6 fruit fly cellular contexts compared by ENCODE assay signal in the genomic region with DNA sequence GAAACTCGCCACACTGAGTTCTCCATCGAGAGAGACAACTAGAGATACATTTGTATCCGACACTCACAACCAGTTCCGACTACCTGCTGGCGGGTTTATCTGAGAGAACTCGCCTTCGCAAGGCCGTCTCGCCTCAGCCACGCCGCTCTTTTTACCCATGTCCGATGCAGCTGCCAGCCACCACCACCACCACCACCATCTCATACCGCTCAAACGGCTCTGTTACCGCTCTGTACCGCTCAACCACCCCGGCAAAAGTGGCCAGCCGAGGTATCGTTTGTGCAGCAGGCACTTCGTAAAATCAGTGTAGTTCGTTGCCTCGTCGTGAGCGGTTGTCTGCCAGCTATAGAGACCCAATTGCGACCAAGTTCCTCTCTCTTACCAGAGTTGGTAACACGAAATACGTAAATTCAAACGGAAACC.
TF ChIP-seq lines count a peak whose summit lies in the region.

A gene (plus strand): TSS at position 302 of the 423 bp plus-strand sequence.

- peak; percentile 68 for TF ChIP-seq CTCF in whole organism, embryonic (GFP tag; optimal IDR thresholded peaks at IDR 0.05; lab: Kevin White, UChicago)

TF ChIP-seq in whole organism, 6 proteins besides CTCF, POLR2A, EP300 and RAD21:
- TF ChIP-seq Dll (optimal IDR thresholded peaks at IDR 0.05; lab: Kevin White, UChicago) = peak; percentile 13
- no peak for TF ChIP-seq psq (optimal IDR thresholded peaks at IDR 0.05; lab: Kevin White, UChicago)

TF ChIP-seq in whole organism, adult, 20 proteins besides CTCF, POLR2A, EP300 and RAD21 (continues in another document):
- peak; percentile 82 for TF ChIP-seq CG12768 (GFP tag; optimal IDR thresholded peaks at IDR 0.05; lab: Kevin White, UChicago)
- no peak for TF ChIP-seq cnc (optimal IDR thresholded peaks at IDR 0.05; lab: Kevin White, UChicago)
- TF ChIP-seq CG1620 (GFP tag; optimal IDR thresholded peaks at IDR 0.05; lab: Kevin White, UChicago) = no peak
- TF ChIP-seq CG7045 (GFP tag; optimal IDR thresholded peaks at IDR 0.05; lab: Kevin White, UChicago) = no peak
- no peak for TF ChIP-seq ovo (GFP tag; optimal IDR thresholded peaks at IDR 0.05; lab: Kevin White, UChicago)
- no peak for TF ChIP-seq Crg-1 (GFP tag; optimal IDR thresholded peaks at IDR 0.05; lab: Kevin White, UChicago)
- TF ChIP-seq CG33017 (tag; optimal IDR thresholded peaks at IDR 0.05; lab: Kevin White, UChicago) = peak; percentile 3
- TF ChIP-seq CG14711 (tag; optimal IDR thresholded peaks at IDR 0.05; lab: Kevin White, UChicago) = no peak
- TF ChIP-seq Clk (GFP tag; optimal IDR thresholded peaks at IDR 0.05; lab: Kevin White, UChicago) = no peak
- TF ChIP-seq kay (GFP tag; lab: Kevin White, UChicago; ENCODE audit: borderline replicate concordance) = no peak
- no peak for TF ChIP-seq CG5204 (GFP tag; optimal IDR thresholded peaks at IDR 0.05; lab: Kevin White, UChicago)
- peak; percentile 60 for TF ChIP-seq bab1 (GFP tag; optimal IDR thresholded peaks at IDR 0.05; lab: Kevin White, UChicago)
- peak; percentile 30 for TF ChIP-seq tj (GFP tag; optimal IDR thresholded peaks at IDR 0.05; lab: Kevin White, UChicago)
- TF ChIP-seq toe (GFP tag; optimal IDR thresholded peaks at IDR 0.05; lab: Kevin White, UChicago) = no peak
- no peak for TF ChIP-seq pad (GFP tag; optimal IDR thresholded peaks at IDR 0.05; lab: Kevin White, UChicago)
- no peak for TF ChIP-seq CG7101 (tag; optimal IDR thresholded peaks at IDR 0.05; lab: Kevin White, UChicago)
- TF ChIP-seq cic (GFP tag; optimal IDR thresholded peaks at IDR 0.05; lab: Kevin White, UChicago) = no peak

TF ChIP-seq in whole organism, embryonic, 481 proteins besides CTCF, POLR2A, EP300 and RAD21 (continues in another document):
- TF ChIP-seq CG15479 (GFP tag; optimal IDR thresholded peaks at IDR 0.05; lab: Kevin White, UChicago) (peak; percentile 75), shn (GFP tag; optimal IDR thresholded peaks at IDR 0.05; lab: Kevin White, UChicago) (peak; percentile 25), CG8944 (GFP tag; optimal IDR thresholded peaks at IDR 0.05; lab: Kevin White, UChicago) (no peak), BtbVII (GFP tag; optimal IDR thresholded peaks at IDR 0.05; lab: Kevin White, UChicago) (no peak), CG12942 (GFP tag; optimal IDR thresholded peaks at IDR 0.05; lab: Kevin White, UChicago) (no peak), zfh1 (GFP tag; IDR thresholded peaks at IDR 0.05; lab: Robert Waterston, UW) (peak; percentile 58), CG12071 (GFP tag; optimal IDR thresholded peaks at IDR 0.05; lab: Kevin White, UChicago) (peak; percentile 74), CG11695 (GFP tag; IDR thresholded peaks at IDR 0.05; lab: Robert Waterston, UW) (peak; percentile 50; the same call in 1 of the 3 replicates), CG34224 (GFP tag; IDR thresholded peaks at IDR 0.05; lab: Robert Waterston, UW; ENCODE audit: partially characterized antibody) (peak; percentile 55; the same call in 2 of the 3 replicates), amos (GFP tag; IDR thresholded peaks at IDR 0.05; lab: Robert Waterston, UW; ENCODE audit: partially characterized antibody) (peak; percentile 49), Awh (GFP tag; IDR thresholded peaks at IDR 0.05; lab: Robert Waterston, UW) (peak; percentile 71), CG7556 (GFP tag; optimal IDR thresholded peaks at IDR 0.05; lab: Kevin White, UChicago) (no peak), CG11723 (GFP tag; optimal IDR thresholded peaks at IDR 0.05; lab: Kevin White, UChicago) (peak; percentile 4), CG10543 (GFP tag; optimal IDR thresholded peaks at IDR 0.05; lab: Kevin White, UChicago) (peak; percentile 51), rib (GFP tag; IDR thresholded peaks at IDR 0.05; lab: Robert Waterston, UW) (peak; percentile 83), chif (GFP tag; optimal IDR thresholded peaks at IDR 0.05; lab: Kevin White, UChicago) (peak; percentile 11 to 39)

TF ChIP-seq in whole organism, prepupa, 60 proteins besides CTCF, POLR2A, EP300 and RAD21 (continues in another document):
- no peak for TF ChIP-seq CG11294 (GFP tag; IDR thresholded peaks at IDR 0.05; lab: Robert Waterston, UW)
- TF ChIP-seq dsx (GFP tag; optimal IDR thresholded peaks at IDR 0.05; lab: Kevin White, UChicago; ENCODE audit: poor library complexity, severe bottlenecking) = peak; percentile 23
- peak; percentile 4 for TF ChIP-seq topi (GFP tag; optimal IDR thresholded peaks at IDR 0.05; lab: Kevin White, UChicago)
- no peak for TF ChIP-seq Smox (GFP tag; optimal IDR thresholded peaks at IDR 0.05; lab: Kevin White, UChicago)
- no peak for TF ChIP-seq Sox15 (GFP tag; optimal IDR thresholded peaks at IDR 0.05; lab: Kevin White, UChicago)
- no peak for TF ChIP-seq fd85E (GFP tag; optimal IDR thresholded peaks at IDR 0.05; lab: Kevin White, UChicago)
- TF ChIP-seq CG6276 (GFP tag; optimal IDR thresholded peaks at IDR 0.05; lab: Kevin White, UChicago) = peak; percentile 7
- TF ChIP-seq ss (GFP tag; optimal IDR thresholded peaks at IDR 0.05; lab: Kevin White, UChicago) = peak; percentile 36 to 58
- TF ChIP-seq dac (GFP tag; optimal IDR thresholded peaks at IDR 0.05; lab: Kevin White, UChicago) = peak; percentile 6
- peak; percentile 25; the same call in 1 of the 2 replicates for TF ChIP-seq CG15336 (GFP tag; IDR thresholded peaks at IDR 0.05; lab: Robert Waterston, UW)
- peak; percentile 38; the same call in 1 of the 3 replicates for TF ChIP-seq CG6163 (GFP tag; IDR thresholded peaks at IDR 0.05; lab: Robert Waterston, UW)
- no peak for TF ChIP-seq Gug (GFP tag; IDR thresholded peaks at IDR 0.05; lab: Robert Waterston, UW)
- peak; percentile 41; the same call in 1 of the 3 replicates for TF ChIP-seq CG8119 (GFP tag; IDR thresholded peaks at IDR 0.05; lab: Robert Waterston, UW)
- no peak for TF ChIP-seq CG31627 (GFP tag; optimal IDR thresholded peaks at IDR 0.05; lab: Kevin White, UChicago)
- peak; percentile 13 for TF ChIP-seq Met (GFP tag; optimal IDR thresholded peaks at IDR 0.05; lab: Kevin White, UChicago)
- TF ChIP-seq salr (GFP tag; optimal IDR thresholded peaks at IDR 0.05; lab: Kevin White, UChicago) = no peak
- peak; percentile 23 for TF ChIP-seq Sox102F (GFP tag; optimal IDR thresholded peaks at IDR 0.05; lab: Kevin White, UChicago)

TF ChIP-seq in whole organism, pupa, 21 proteins besides CTCF, POLR2A, EP300 and RAD21:
- peak; percentile 43; the same call in 2 of the 3 replicates for TF ChIP-seq fd96Ca (GFP tag; IDR thresholded peaks at IDR 0.05; lab: Robert Waterston, UW)
- peak; percentile 98 for TF ChIP-seq CG13204 (GFP tag; optimal IDR thresholded peaks at IDR 0.05; lab: Kevin White, UChicago)
- peak; percentile 74 for TF ChIP-seq EcR (GFP tag; optimal IDR thresholded peaks at IDR 0.05; lab: Kevin White, UChicago)
- TF ChIP-seq Pif1B (GFP tag; optimal IDR thresholded peaks at IDR 0.05; lab: Kevin White, UChicago) = peak; percentile 24
- no peak for TF ChIP-seq CG15710 (tag; optimal IDR thresholded peaks at IDR 0.05; lab: Kevin White, UChicago)
- peak; percentile 50; the same call in 1 of the 2 replicates for TF ChIP-seq Ets98B (GFP tag; IDR thresholded peaks at IDR 0.05; lab: Robert Waterston, UW)
- no peak for TF ChIP-seq CG9948 (tag; optimal IDR thresholded peaks at IDR 0.05; lab: Kevin White, UChicago)
- no peak for TF ChIP-seq CG34367 (tag; optimal IDR thresholded peaks at IDR 0.05; lab: Kevin White, UChicago)
- TF ChIP-seq CG12605 (GFP tag; IDR thresholded peaks at IDR 0.05; lab: Robert Waterston, UW) = peak; percentile 51; the same call in 1 of the 2 replicates
- TF ChIP-seq CG4496 (GFP tag; IDR thresholded peaks at IDR 0.05; lab: Robert Waterston, UW) = peak; percentile 70; the same call in 2 of the 3 replicates
- TF ChIP-seq gl (tag; optimal IDR thresholded peaks at IDR 0.05; lab: Kevin White, UChicago) = peak; percentile 16
- no peak for TF ChIP-seq CG8301 (tag; optimal IDR thresholded peaks at IDR 0.05; lab: Kevin White, UChicago)
- peak; percentile 8 for TF ChIP-seq CG8159 (tag; optimal IDR thresholded peaks at IDR 0.05; lab: Kevin White, UChicago)
- TF ChIP-seq Pif1A (GFP tag; optimal IDR thresholded peaks at IDR 0.05; lab: Kevin White, UChicago) = peak; percentile 29
- TF ChIP-seq CG14655 (GFP tag; optimal IDR thresholded peaks at IDR 0.05; lab: Kevin White, UChicago) = no peak

TF ChIP-seq in whole organism, wandering third instar larva, 38 proteins besides CTCF, POLR2A, EP300 and RAD21 (continues in another document):
- TF ChIP-seq Hnf4 (GFP tag; optimal IDR thresholded peaks at IDR 0.05; lab: Kevin White, UChicago) (peak; percentile 13), Jra (GFP tag; optimal IDR thresholded peaks at IDR 0.05; lab: Kevin White, UChicago) (no peak), usp (GFP tag; optimal IDR thresholded peaks at IDR 0.05; lab: Kevin White, UChicago) (no peak), sv (GFP tag; optimal IDR thresholded peaks at IDR 0.05; lab: Kevin White, UChicago) (no peak), dmrt93B (GFP tag; optimal IDR thresholded peaks at IDR 0.05; lab: Kevin White, UChicago) (no peak), Mio (GFP tag; optimal IDR thresholded peaks at IDR 0.05; lab: Kevin White, UChicago) (no peak), GATAd (GFP tag; optimal IDR thresholded peaks at IDR 0.05; lab: Kevin White, UChicago) (no peak), sage (GFP tag; optimal IDR thresholded peaks at IDR 0.05; lab: Kevin White, UChicago) (no peak), foxo (GFP tag; optimal IDR thresholded peaks at IDR 0.05; lab: Kevin White, UChicago) (peak in 1 of 2 experiments; percentile 13), Hr78 (GFP tag; optimal IDR thresholded peaks at IDR 0.05; lab: Kevin White, UChicago) (no peak), Myc (optimal IDR thresholded peaks at IDR 0.05; lab: Kevin White, UChicago) (no peak), Vsx2 (GFP tag; optimal IDR thresholded peaks at IDR 0.05; lab: Kevin White, UChicago; ENCODE audit: partially characterized antibody) (peak; percentile 40), OdsH (GFP tag; optimal IDR thresholded peaks at IDR 0.05; lab: Kevin White, UChicago) (peak; percentile 12), psq (GFP tag; optimal IDR thresholded peaks at IDR 0.05; lab: Kevin White, UChicago) (no peak), Hr83 (GFP tag; optimal IDR thresholded peaks at IDR 0.05; lab: Kevin White, UChicago; ENCODE audit: poor library complexity, severe bottlenecking) (peak; percentile 74), Dif (GFP tag; optimal IDR thresholded peaks at IDR 0.05; lab: Kevin White, UChicago; ENCODE audit: partially characterized antibody) (peak; percentile 82), dsf (GFP tag; optimal IDR thresholded peaks at IDR 0.05; lab: Kevin White, UChicago; ENCODE audit: borderline replicate concordance) (no peak), jim (GFP tag; optimal IDR thresholded peaks at IDR 0.05; lab: Kevin White, UChicago) (no peak), dl (GFP tag; optimal IDR thresholded peaks at IDR 0.05; lab: Kevin White, UChicago; ENCODE audit: insufficient read depth in 1 of 2, partially characterized antibody in 2 of 2) (peak; percentile 44 to 63), HLH106 (tag; optimal IDR thresholded peaks at IDR 0.05; lab: Kevin White, UChicago) (peak; percentile 11), h (GFP tag; optimal IDR thresholded peaks at IDR 0.05; lab: Kevin White, UChicago) (peak; percentile 50), fru (GFP tag; optimal IDR thresholded peaks at IDR 0.05; lab: Kevin White, UChicago) (peak; percentile 25), CG9705 (GFP tag; optimal IDR thresholded peaks at IDR 0.05; lab: Kevin White, UChicago) (no peak)
